Fruit fly (Drosophila melanogaster) whole organism, pupa: ENCODE measurements around the gene CG14434.

Experiments used
- CG10348 ChIP-seq: fragments of 200-800 bp; sonication (Bioruptor generic); IDR thresholded peaks from 2 replicates; pipeline ENCODE4 v1.3.6; 2022; ENCODE audit warnings: missing biosample characterization, missing genetic modification characterization
- CG12605 ChIP-seq: fragments of 200-800 bp; sonication (Bioruptor generic); IDR thresholded peaks from 2 replicates; pipeline ENCODE4 v1.3.6; 2022; ENCODE audit warnings: missing biosample characterization, missing genetic modification characterization
- CG13204 ChIP-seq: fragments of 200-800 bp; sonication (Bioruptor generic); optimal IDR thresholded peaks from 2 replicates; lab custom pipeline; 2018; ENCODE audit warnings: missing biosample characterization, mild to moderate bottlenecking, missing genetic modification characterization, moderate library complexity
- CG14655 ChIP-seq: fragments of 200-800 bp; sonication (Bioruptor generic); optimal IDR thresholded peaks from 3 replicates; lab custom pipeline; 2017; ENCODE audit warnings: mild to moderate bottlenecking, missing biosample characterization, missing genetic modification reagents, missing genetic modification characterization
- CG15710 ChIP-seq: fragments of 200-800 bp; sonication (Bioruptor generic); optimal IDR thresholded peaks from 2 replicates; lab custom pipeline; 2018; ENCODE audit warnings: missing biosample characterization, mild to moderate bottlenecking, missing genetic modification characterization, moderate library complexity
- CG17806 ChIP-seq: fragments of 200-800 bp; sonication (Bioruptor generic); optimal IDR thresholded peaks from 2 replicates; lab custom pipeline; 2018; ENCODE audit warnings: missing biosample characterization, mild to moderate bottlenecking, missing genetic modification characterization, moderate library complexity
- CG32121 ChIP-seq: fragments of 200-800 bp; sonication (Bioruptor generic); IDR thresholded peaks from 2 replicates; pipeline ENCODE4 v1.3.6; 2022; ENCODE audit warnings: missing biosample characterization, missing genetic modification characterization
- CG34367 ChIP-seq: fragments of 200-800 bp; sonication (Bioruptor generic); optimal IDR thresholded peaks from 2 replicates; lab custom pipeline; 2018; ENCODE audit warnings: missing biosample characterization, mild to moderate bottlenecking, missing genetic modification characterization
- CG4496 ChIP-seq: fragments of 200-800 bp; sonication (Bioruptor generic); IDR thresholded peaks from 3 replicates; pipeline ENCODE4 v1.3.6; 2022; ENCODE audit warnings: missing biosample characterization, missing genetic modification characterization
- CG8159 ChIP-seq: fragments of 200-800 bp; sonication (Bioruptor generic); optimal IDR thresholded peaks from 3 replicates; lab custom pipeline; 2018; ENCODE audit warnings: missing biosample characterization, mild to moderate bottlenecking, missing genetic modification characterization, moderate library complexity
- CG8301 ChIP-seq: fragments of 200-800 bp; sonication (Bioruptor generic); optimal IDR thresholded peaks from 2 replicates; lab custom pipeline; 2018; ENCODE audit warnings: missing biosample characterization, mild to moderate bottlenecking, missing genetic modification characterization
- CG9948 ChIP-seq: fragments of 200-800 bp; sonication (Bioruptor generic); optimal IDR thresholded peaks from 2 replicates; lab custom pipeline; 2018; ENCODE audit warnings: missing biosample characterization, mild to moderate bottlenecking, missing genetic modification characterization, moderate library complexity
- D1 ChIP-seq: fragments of 200-800 bp; sonication (Bioruptor generic); optimal IDR thresholded peaks from 2 replicates; lab custom pipeline; 2018; ENCODE audit warnings: missing biosample characterization, mild to moderate bottlenecking, missing genetic modification characterization, moderate library complexity
- EcR ChIP-seq: fragments of 200-800 bp; sonication (Bioruptor generic); optimal IDR thresholded peaks from 3 replicates; lab custom pipeline; 2019; ENCODE audit warnings: missing biosample characterization, missing genetic modification characterization, mild to moderate bottlenecking, moderate library complexity, missing genetic modification reagents
- Ets98B ChIP-seq: fragments of 200-800 bp; sonication (Bioruptor generic); IDR thresholded peaks from 2 replicates; pipeline ENCODE4 v1.3.6; 2022; ENCODE audit warnings: missing biosample characterization, missing genetic modification characterization
- Pif1A ChIP-seq: fragments of 200-800 bp; sonication (Bioruptor generic); optimal IDR thresholded peaks from 3 replicates; lab custom pipeline; 2016; ENCODE audit warnings: missing biosample characterization, missing genetic modification characterization
- Pif1B ChIP-seq: fragments of 200-800 bp; sonication (Bioruptor generic); optimal IDR thresholded peaks from 3 replicates; lab custom pipeline; 2016; ENCODE audit warnings: missing biosample characterization, missing genetic modification characterization
- Snoo ChIP-seq: fragments of 200-800 bp; sonication (Bioruptor generic); optimal IDR thresholded peaks from 3 replicates; lab custom pipeline; 2017; ENCODE audit warnings: missing biosample characterization, mild to moderate bottlenecking, missing genetic modification characterization, inconsistent platforms
- fd96Ca ChIP-seq: fragments of 200-800 bp; sonication (Bioruptor generic); IDR thresholded peaks from 3 replicates; pipeline ENCODE4 v1.3.6; 2022; ENCODE audit warnings: missing biosample characterization, missing genetic modification characterization
- gl ChIP-seq: fragments of 200-800 bp; sonication (Bioruptor generic); optimal IDR thresholded peaks from 2 replicates; lab custom pipeline; 2018; ENCODE audit warnings: missing biosample characterization, mild to moderate bottlenecking, missing genetic modification characterization
- rn ChIP-seq: fragments of 200-800 bp; sonication (Bioruptor generic); IDR thresholded peaks from 2 replicates; pipeline ENCODE4 v1.3.6; 2022; ENCODE audit warnings: missing biosample characterization, missing genetic modification characterization

CG14434 gene

DNA sequence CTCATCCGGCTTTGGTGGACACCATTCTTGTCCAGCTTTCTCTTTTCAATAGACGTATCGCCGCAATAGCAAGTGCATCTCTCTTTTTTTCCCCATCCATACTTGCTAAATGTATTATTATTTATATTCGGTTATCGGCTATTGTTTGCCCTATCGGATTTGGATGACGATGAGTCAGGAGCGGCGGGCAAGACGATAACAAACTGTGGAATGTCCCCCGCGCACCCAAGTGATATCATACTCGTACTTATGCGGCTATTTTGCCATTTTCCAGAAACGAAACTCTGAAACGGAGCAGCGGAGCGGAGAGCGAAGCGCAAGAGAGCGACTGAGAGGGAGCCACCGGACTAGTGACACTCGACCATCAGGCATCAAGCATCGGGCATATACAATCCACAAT is 61.6 kb downstream of the CG14434 start:
- TF ChIP-seq CG32121 (GFP tag; lab: Robert Waterston, UW) (no peak), D1 (tag; lab: Kevin White, UChicago) (no peak), rn (GFP tag; lab: Robert Waterston, UW) (no peak), CG10348 (no peak), CG15710 (no peak), CG8159 (tag; lab: Kevin White, UChicago) (no peak), CG14655 (GFP tag; lab: Kevin White, UChicago) (no peak), CG4496 (GFP tag; lab: Robert Waterston, UW) (no peak), Pif1B (GFP tag; lab: Kevin White, UChicago) (no peak), CG8301 (no peak), Ets98B (GFP tag; lab: Robert Waterston, UW) (no peak), CG13204 (GFP tag; lab: Kevin White, UChicago) (no peak), fd96Ca (GFP tag; lab: Robert Waterston, UW) (no peak)

DNA sequence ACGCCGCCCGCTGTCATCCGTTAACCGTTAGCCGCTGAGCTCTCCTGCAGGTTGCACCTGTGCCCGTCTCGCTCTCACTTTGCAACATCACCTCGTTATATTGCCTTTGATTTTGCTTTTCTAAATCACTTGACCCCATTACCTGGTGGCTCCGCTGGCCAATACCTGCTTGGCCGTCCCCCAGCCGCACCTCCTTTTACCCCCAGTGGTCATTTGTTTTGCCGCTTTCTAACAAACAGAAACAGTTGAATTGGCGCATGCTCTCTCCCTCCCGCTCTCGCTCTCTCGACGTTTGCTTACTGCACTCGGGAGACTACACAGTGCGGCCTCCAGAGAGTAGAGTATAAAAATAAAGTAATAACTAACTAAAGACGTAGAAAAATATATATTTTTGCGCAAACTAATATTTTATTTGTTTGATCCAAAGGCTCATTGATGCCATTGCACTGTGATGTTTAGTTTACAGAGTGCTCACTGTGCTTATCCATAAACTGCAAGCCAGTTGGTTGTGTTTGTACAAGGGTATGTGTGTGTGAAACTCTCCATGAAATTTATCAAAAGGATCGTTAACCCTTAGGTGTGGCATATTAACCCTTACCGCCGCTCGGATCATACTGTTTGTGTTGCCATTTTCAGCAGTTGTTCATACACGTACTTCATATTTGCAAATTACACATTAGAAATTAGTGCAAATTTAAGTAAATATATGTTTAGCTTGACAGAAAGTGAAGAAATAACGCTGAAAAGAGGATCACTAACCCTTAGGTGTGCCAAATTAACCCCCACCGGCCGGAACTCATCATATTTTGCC is 62.3 kb downstream of the CG14434 start:
- peak; percentile 92 for TF ChIP-seq Pif1A (GFP tag; lab: Kevin White, UChicago)
- peak; percentile 98 for TF ChIP-seq CG4496 (GFP tag; lab: Robert Waterston, UW)
- TF ChIP-seq EcR = peak; percentile 17
- peak; percentile 77 for TF ChIP-seq CG34367 (tag; lab: Kevin White, UChicago)
- peak; percentile 96 for TF ChIP-seq CG12605 (GFP tag; lab: Robert Waterston, UW)
- TF ChIP-seq Pif1B (GFP tag; lab: Kevin White, UChicago) = peak; percentile 94
- TF ChIP-seq CG13204 (GFP tag; lab: Kevin White, UChicago) = no peak
- TF ChIP-seq CG14655 (GFP tag; lab: Kevin White, UChicago) = peak; percentile 90
- peak; percentile 70 for TF ChIP-seq CG17806 (tag; lab: Kevin White, UChicago)
- TF ChIP-seq Snoo = peak; percentile 84
- peak; percentile 98 for TF ChIP-seq Ets98B (GFP tag; lab: Robert Waterston, UW)
- peak; percentile 98 for TF ChIP-seq CG32121 (GFP tag; lab: Robert Waterston, UW)
- TF ChIP-seq CG8159 (tag; lab: Kevin White, UChicago) = peak; percentile 72
- peak; percentile 89 for TF ChIP-seq CG8301
- peak; percentile 67 for TF ChIP-seq CG9948 (tag; lab: Kevin White, UChicago)
- TF ChIP-seq gl (tag; lab: Kevin White, UChicago) = peak; percentile 31
- peak; percentile 95 for TF ChIP-seq fd96Ca (GFP tag; lab: Robert Waterston, UW)
- peak; percentile 88 for TF ChIP-seq rn (GFP tag; lab: Robert Waterston, UW)
- TF ChIP-seq D1 (tag; lab: Kevin White, UChicago) = no peak
- TF ChIP-seq CG15710 = peak; percentile 80
- peak; percentile 77; the same call in 1 of the 2 replicates for TF ChIP-seq CG10348

DNA sequence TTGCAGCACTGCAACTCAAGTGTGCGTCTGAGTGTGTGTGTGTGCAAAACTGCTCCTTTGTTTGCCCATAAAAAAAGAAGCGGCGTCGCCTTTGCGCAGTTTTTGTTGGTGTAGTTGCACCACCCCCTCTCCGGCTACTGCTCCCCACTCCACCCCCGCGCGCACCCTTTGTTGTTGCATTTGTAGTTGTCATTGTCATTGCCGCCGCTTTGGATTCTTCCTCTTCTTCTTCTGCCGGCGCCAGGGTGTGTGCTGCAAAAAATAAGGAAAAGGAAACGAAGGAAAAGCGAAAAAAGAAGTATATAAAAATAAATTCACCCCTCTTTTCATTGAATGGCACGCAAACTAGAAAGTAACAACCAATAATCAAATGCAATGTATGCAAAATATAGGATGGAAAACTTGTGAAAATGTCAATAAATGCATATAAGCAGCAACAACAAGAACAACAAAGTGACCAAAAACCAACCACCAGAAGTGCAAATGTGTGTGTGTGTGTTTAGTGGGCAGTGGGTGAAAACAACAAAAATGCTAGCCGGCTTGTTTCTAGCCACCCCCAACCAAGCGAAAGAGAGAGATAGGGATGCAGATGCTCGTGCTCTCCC is 63.0 kb downstream of the CG14434 start:
- TF ChIP-seq CG17806 (tag; lab: Kevin White, UChicago) = no peak
- no peak for TF ChIP-seq CG8159 (tag; lab: Kevin White, UChicago)
- TF ChIP-seq CG13204 (GFP tag; lab: Kevin White, UChicago) = peak; percentile 52
- peak; percentile 15 for TF ChIP-seq CG14655 (GFP tag; lab: Kevin White, UChicago)
- no peak for TF ChIP-seq CG12605 (GFP tag; lab: Robert Waterston, UW)

DNA sequence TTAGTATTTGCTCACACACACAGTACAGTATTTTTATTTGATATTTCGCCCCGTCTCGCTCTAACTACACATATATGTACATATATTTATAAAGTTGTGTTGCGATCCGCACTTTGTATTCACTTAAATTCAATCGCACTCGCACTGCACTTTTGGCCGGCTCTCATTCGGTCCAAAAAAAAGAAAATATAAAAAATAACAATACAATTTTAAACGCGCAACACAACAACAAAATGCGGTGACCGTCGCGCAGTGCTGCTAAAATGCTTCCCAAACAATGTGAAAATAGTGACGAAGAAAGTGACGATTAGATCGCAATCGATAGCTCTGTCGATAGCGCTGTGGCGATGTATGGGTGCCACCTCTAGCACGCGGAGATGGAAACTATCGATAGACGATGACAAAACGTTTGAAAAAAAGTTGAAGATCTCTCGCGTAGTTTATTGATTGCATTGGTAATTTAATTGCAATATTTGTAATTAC is 63.6 kb downstream of the CG14434 start, which contains the start of the genes C3G and pod1:
TSS of gene C3G (minus strand) at position 282 of the 483 bp plus-strand sequence.
TSS of gene pod1 (plus strand) at position 373 of the 483 bp plus-strand sequence.
- TF ChIP-seq Pif1B (GFP tag; lab: Kevin White, UChicago) (peak; percentile 47), CG14655 (GFP tag; lab: Kevin White, UChicago) (peak; percentile 10), CG12605 (GFP tag; lab: Robert Waterston, UW) (peak; percentile 10; the same call in 1 of the 2 replicates), CG13204 (GFP tag; lab: Kevin White, UChicago) (no peak)

DNA sequence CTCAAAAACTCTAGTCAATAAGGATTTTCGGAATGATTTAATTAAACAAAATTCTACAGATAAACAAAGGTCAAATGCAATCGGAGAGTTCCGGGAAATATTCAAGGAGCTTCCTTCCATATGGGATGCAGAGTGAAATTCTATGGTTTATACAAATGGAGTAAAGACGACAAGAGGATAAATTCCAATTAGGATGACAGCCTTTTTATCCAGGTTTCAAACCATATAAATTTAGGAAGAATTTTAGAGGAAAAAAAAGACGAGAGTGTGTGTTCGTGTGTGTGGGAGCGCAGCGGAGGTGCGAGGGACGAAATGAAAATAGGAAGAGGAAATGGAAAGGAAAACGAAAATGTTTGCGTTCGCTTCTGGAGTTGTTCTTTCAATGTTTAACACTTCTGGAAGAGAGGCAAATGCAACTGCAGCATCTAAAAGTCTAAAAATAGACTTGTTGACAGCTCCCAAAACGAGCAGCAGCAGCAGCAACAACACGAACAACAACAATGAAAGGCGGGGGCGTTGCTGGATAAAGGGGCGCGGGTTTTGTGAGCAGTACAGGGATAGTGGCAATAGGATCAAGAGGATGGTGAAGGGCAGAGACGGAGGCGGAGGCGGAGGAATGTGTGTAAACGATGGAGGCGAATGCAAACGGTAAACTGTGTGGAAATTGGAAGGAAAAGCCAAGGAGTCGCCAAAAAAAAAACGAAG is 64.5 kb downstream of the CG14434 start:
- TF ChIP-seq Pif1B (GFP tag; lab: Kevin White, UChicago) (no peak), Snoo (no peak), CG10348 (no peak), CG34367 (tag; lab: Kevin White, UChicago) (no peak), Ets98B (GFP tag; lab: Robert Waterston, UW) (no peak), CG9948 (tag; lab: Kevin White, UChicago) (no peak), CG8301 (no peak), CG17806 (tag; lab: Kevin White, UChicago) (no peak), CG13204 (GFP tag; lab: Kevin White, UChicago) (no peak), CG15710 (no peak), Pif1A (GFP tag; lab: Kevin White, UChicago) (no peak)
